Worm (Caenorhabditis elegans) whole organism, mixed stage, embryonic: Measurements from ENCODE around the gene ztf-31.

Experiments used
- ceh-43 ChIP-seq: fragments of 200-800 bp; sonication (Bioruptor generic); optimal IDR thresholded peaks from 2 replicates; lab custom pipeline; 2018; ENCODE audit warnings: mild to moderate bottlenecking, missing genetic modification characterization, moderate library complexity, missing compliant biosample characterization
- ces-1 ChIP-seq: fragments of 150-350 bp; optimal IDR thresholded peaks from 2 replicates; lab custom pipeline; 2014; ENCODE audit warnings: missing biosample characterization, missing genetic modification reagents, missing genetic modification characterization
- cnd-1 ChIP-seq: fragments of 200-800 bp; sonication (Bioruptor generic); optimal IDR thresholded peaks from 2 replicates; lab custom pipeline; 2018; ENCODE audit warnings: mild to moderate bottlenecking, missing genetic modification characterization, missing compliant biosample characterization
- drap-1 ChIP-seq: fragments of 200-800 bp; sonication (Bioruptor generic); optimal IDR thresholded peaks from 3 replicates; lab custom pipeline; 2018; ENCODE audit warnings: mild to moderate bottlenecking, missing genetic modification characterization, missing compliant biosample characterization
- hlh-1 ChIP-seq: fragments of 150-350 bp; optimal IDR thresholded peaks from 2 replicates; lab custom pipeline; 2014; ENCODE audit warnings: missing biosample characterization, missing genetic modification reagents, missing genetic modification characterization
- nhr-76 ChIP-seq: sonication (generic microtip); optimal IDR thresholded peaks from 2 replicates; lab custom pipeline; 2017; ENCODE audit warnings: missing biosample characterization, missing genetic modification characterization
- unc-39 ChIP-seq: fragments of 150-350 bp; optimal IDR thresholded peaks from 2 replicates; lab custom pipeline; 2014; ENCODE audit warnings: missing biosample characterization, missing genetic modification characterization
- ztf-11 ChIP-seq: fragments of 150-350 bp; optimal IDR thresholded peaks from 2 replicates; lab custom pipeline; 2014; ENCODE audit warnings: missing biosample characterization, missing genetic modification characterization

DNA sequence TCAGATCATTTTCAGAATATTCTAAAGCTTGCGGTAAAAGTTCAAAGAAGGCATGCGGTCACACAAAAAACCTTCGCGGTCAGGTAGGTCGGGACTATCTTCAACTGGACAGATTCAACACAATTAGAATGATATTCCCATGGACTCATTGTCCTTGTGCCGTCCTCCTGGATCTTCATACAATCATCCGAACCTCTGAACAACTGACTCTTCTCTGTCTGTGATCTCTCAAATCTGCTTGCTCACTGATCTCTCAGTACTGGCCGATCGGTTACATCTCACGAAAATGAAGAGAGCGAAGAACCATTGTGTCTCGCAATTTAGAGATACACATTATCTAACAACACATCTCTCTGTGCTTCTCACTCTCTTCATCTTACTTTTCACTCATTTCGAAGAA, 25.6 kb upstream of the ztf-31 start:
- TF ChIP-seq ces-1 (GFP tag; lab: Kevin White, UChicago) (no peak), unc-39 (tag; lab: Kevin White, UChicago) (no peak), nhr-76 (tag; lab: Kevin White, UChicago) (no peak), cnd-1 (tag; lab: Kevin White, UChicago) (no peak), hlh-1 (tag; lab: Kevin White, UChicago) (peak; percentile 99), ztf-11 (no peak), ceh-43 (GFP tag; lab: Kevin White, UChicago) (no peak), drap-1 (no peak)
